Worm (Caenorhabditis elegans): ENCODE data around the gene acs-22.

Gene acs-22

ce11 chrX:8961120-8961834 is 30.3 kb downstream of the acs-22 start, which contains the start of gene aexr-3:
Gene aexr-3, minus strand, starts transcription at chrX:8961170.
- TF ChIP-seq lin-39 (tag; optimal IDR thresholded peaks at IDR 0.05), result no peak
- no peak for TF ChIP-seq fkh-10 (GFP tag; optimal IDR thresholded peaks at IDR 0.05)
- no peak for TF ChIP-seq nhr-76 (tag; optimal IDR thresholded peaks at IDR 0.05)
- no peak for TF ChIP-seq nhr-11 (tag; optimal IDR thresholded peaks at IDR 0.05)

ce11 chrX:8963469-8963868 is 32.5 kb downstream of the acs-22 start:
- no peak for TF ChIP-seq elt-2 (tag; optimal IDR thresholded peaks at IDR 0.05)
- no peak for TF ChIP-seq lin-39 (tag; optimal IDR thresholded peaks at IDR 0.05)
- TF ChIP-seq ceh-82 (tag; optimal IDR thresholded peaks at IDR 0.05), result no peak
- TF ChIP-seq ama-1 (optimal IDR thresholded peaks at IDR 0.05), result no peak
- TF ChIP-seq unc-39 (tag; optimal IDR thresholded peaks at IDR 0.05), result no peak
- no peak for TF ChIP-seq fkh-2 (tag; optimal IDR thresholded peaks at IDR 0.05)
- no peak for TF ChIP-seq nfya-1 (tag; optimal IDR thresholded peaks at IDR 0.05; ENCODE audit: insufficient read depth)
- no peak for TF ChIP-seq aly-2 (tag; optimal IDR thresholded peaks at IDR 0.05)
- no peak for TF ChIP-seq fkh-10 (GFP tag; optimal IDR thresholded peaks at IDR 0.05)
- no peak for TF ChIP-seq eor-1 (tag; optimal IDR thresholded peaks at IDR 0.05)
- TF ChIP-seq jun-1 (tag; optimal IDR thresholded peaks at IDR 0.05), result no peak
- TF ChIP-seq mdl-1 (tag; optimal IDR thresholded peaks at IDR 0.05), result no peak
- no peak for TF ChIP-seq elt-1 (tag; optimal IDR thresholded peaks at IDR 0.05)
- no peak for TF ChIP-seq ZK546.5 (tag; optimal IDR thresholded peaks at IDR 0.05)
- no peak for TF ChIP-seq fos-1 (tag; optimal IDR thresholded peaks at IDR 0.05)

DNA sequence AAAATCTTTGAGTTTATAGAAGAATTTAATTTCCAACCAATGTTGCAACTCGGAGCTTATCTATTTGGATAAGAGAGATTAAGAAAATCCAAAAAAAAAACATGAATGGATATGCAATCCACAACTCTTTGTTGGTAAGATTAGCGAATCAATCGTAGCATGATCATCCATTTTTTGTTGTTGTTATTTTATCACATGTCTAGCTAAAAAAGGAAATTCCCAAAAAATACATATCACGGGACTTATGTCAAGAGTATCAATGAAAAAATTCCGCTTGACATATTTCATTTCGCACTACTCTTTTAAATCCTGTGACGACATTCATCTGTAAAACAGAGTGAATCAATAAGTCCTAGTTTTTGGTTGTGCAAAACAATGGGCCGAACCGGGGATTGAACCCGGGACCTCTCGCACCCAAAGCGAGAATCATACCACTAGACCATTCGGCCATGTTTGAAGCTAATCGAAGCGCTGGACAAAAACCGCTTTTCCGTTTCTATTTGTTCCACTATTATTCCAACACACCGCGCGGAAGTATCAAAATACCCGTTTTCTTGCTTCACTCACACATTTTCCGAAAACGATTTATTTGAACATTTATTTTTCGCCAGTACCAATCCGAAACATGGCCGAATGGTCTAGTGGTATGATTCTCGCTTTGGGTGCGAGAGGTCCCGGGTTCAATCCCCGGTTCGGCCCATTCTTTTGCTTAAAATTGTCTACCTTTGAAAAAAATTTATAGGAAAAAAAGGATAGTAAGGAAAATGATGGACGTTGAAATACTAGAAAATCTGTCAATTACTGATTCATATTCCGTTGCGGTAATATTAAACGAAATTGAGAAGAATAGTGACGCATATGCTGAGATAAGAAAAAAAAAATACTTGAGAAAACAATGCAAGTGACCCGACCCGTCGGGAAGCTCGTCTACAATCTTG is 38.4 kb downstream of the acs-22 start:
- TF ChIP-seq skn-1 (tag; optimal IDR thresholded peaks at IDR 0.05) (peak; percentile 17), nhr-43 (tag; optimal IDR thresholded peaks at IDR 0.05; ENCODE audit: poor library complexity, severe bottlenecking) (peak; percentile 63), ceh-16 (tag; optimal IDR thresholded peaks at IDR 0.05) (no peak), lsy-12 (tag; optimal IDR thresholded peaks at IDR 0.05) (peak; percentile 24), elt-1 (tag; optimal IDR thresholded peaks at IDR 0.05) (no peak), ama-1 (optimal IDR thresholded peaks at IDR 0.05) (no peak), ztf-4 (tag; optimal IDR thresholded peaks at IDR 0.05) (no peak), snpc-4 (tag; optimal IDR thresholded peaks at IDR 0.05) (no peak), nhr-76 (tag; optimal IDR thresholded peaks at IDR 0.05) (no peak), tbx-2 (tag; optimal IDR thresholded peaks at IDR 0.05) (peak; percentile 32), fos-1 (tag; optimal IDR thresholded peaks at IDR 0.05) (no peak), nhr-28 (tag; optimal IDR thresholded peaks at IDR 0.05) (no peak), elt-2 (tag; optimal IDR thresholded peaks at IDR 0.05) (no peak), nhr-25 (tag; optimal IDR thresholded peaks at IDR 0.05) (peak; percentile 62), lin-15B (tag; optimal IDR thresholded peaks at IDR 0.05) (no peak), nhr-77 (tag; optimal IDR thresholded peaks at IDR 0.05) (peak; percentile 12), pha-4 (tag; optimal IDR thresholded peaks at IDR 0.05) (no peak), pqm-1 (tag; optimal IDR thresholded peaks at IDR 0.05) (no peak), fkh-2 (tag; optimal IDR thresholded peaks at IDR 0.05) (no peak), hmg-11 (tag; optimal IDR thresholded peaks at IDR 0.05) (peak; percentile 6), nfya-1 (tag; optimal IDR thresholded peaks at IDR 0.05; ENCODE audit: insufficient read depth) (peak; percentile 12), fkh-10 (GFP tag; optimal IDR thresholded peaks at IDR 0.05) (no peak), mml-1 (tag; optimal IDR thresholded peaks at IDR 0.05) (no peak), jun-1 (tag; optimal IDR thresholded peaks at IDR 0.05) (peak; percentile 10), sea-2 (GFP tag; optimal IDR thresholded peaks at IDR 0.05) (no peak), elt-3 (tag; optimal IDR thresholded peaks at IDR 0.05) (no peak), nhr-12 (tag; optimal IDR thresholded peaks at IDR 0.05) (no peak)

ce11 chrX:8971461-8971860 is 40.5 kb downstream of the acs-22 start:
- TF ChIP-seq unc-39 (tag; optimal IDR thresholded peaks at IDR 0.05), result no peak
- TF ChIP-seq lin-15B (tag; optimal IDR thresholded peaks at IDR 0.05), result no peak
- no peak for TF ChIP-seq nhr-67 (tag; optimal IDR thresholded peaks at IDR 0.05)
- TF ChIP-seq aly-2 (tag; optimal IDR thresholded peaks at IDR 0.05), result no peak
- TF ChIP-seq eor-1 (tag; optimal IDR thresholded peaks at IDR 0.05), result no peak
- TF ChIP-seq unc-62 (GFP tag; optimal IDR thresholded peaks at IDR 0.05), result no peak
- no peak for TF ChIP-seq skn-1 (tag; optimal IDR thresholded peaks at IDR 0.05)
- TF ChIP-seq R02D3.7 (tag; optimal IDR thresholded peaks at IDR 0.05), result no peak
- TF ChIP-seq ama-1 (optimal IDR thresholded peaks at IDR 0.05), result no peak
- no peak for TF ChIP-seq nhr-12 (tag; optimal IDR thresholded peaks at IDR 0.05)
- TF ChIP-seq daf-12 (tag; optimal IDR thresholded peaks at IDR 0.05), result no peak
- no peak for TF ChIP-seq sea-2 (GFP tag; optimal IDR thresholded peaks at IDR 0.05)
- TF ChIP-seq ceh-28 (tag; optimal IDR thresholded peaks at IDR 0.05), result peak; percentile 16
- no peak for TF ChIP-seq snpc-4 (tag; optimal IDR thresholded peaks at IDR 0.05)
- TF ChIP-seq egl-5 (tag; optimal IDR thresholded peaks at IDR 0.05), result no peak
- no peak for TF ChIP-seq nhr-11 (tag; optimal IDR thresholded peaks at IDR 0.05)
- TF ChIP-seq egl-27 (tag; optimal IDR thresholded peaks at IDR 0.05), result no peak
- no peak for TF ChIP-seq nhr-237 (tag; optimal IDR thresholded peaks at IDR 0.05)
- no peak for TF ChIP-seq mml-1 (tag; optimal IDR thresholded peaks at IDR 0.05)
- no peak for TF ChIP-seq fos-1 (tag; optimal IDR thresholded peaks at IDR 0.05)
- TF ChIP-seq jun-1 (tag; optimal IDR thresholded peaks at IDR 0.05), result no peak
- no peak for TF ChIP-seq nhr-77 (tag; optimal IDR thresholded peaks at IDR 0.05)
- no peak for TF ChIP-seq fkh-2 (tag; optimal IDR thresholded peaks at IDR 0.05)
